Worm (Caenorhabditis elegans): ENCODE results near the gene vps-24.

- TF ChIP-seq ztf-23 (GFP tag; IDR thresholded peaks at IDR 0.05) (no peak), ref-1 (GFP tag; conservative IDR thresholded peaks at IDR 0.05) (no peak), tab-1 (GFP tag; IDR thresholded peaks at IDR 0.05) (no peak)
These were observed 4.9 kb downstream of the vps-24 start, which contains the start of gene F59A6.11 for ce11 chrII:4998657-4999056.
